Fruit fly (Drosophila melanogaster) whole organism, embryonic: ENCODE results near the gene CG1824.

Source experiments
- Atf3 ChIP-seq: fragments of 200-800 bp; sonication (Bioruptor generic); optimal IDR thresholded peaks from 3 replicates; lab custom pipeline; 2016; ENCODE audit warnings: missing biosample characterization, missing genetic modification characterization
- Bteb2 ChIP-seq: fragments of 200-800 bp; sonication (Bioruptor generic); optimal IDR thresholded peaks from 2 replicates; lab custom pipeline; 2016; ENCODE audit warnings: missing biosample characterization, missing genetic modification characterization
- CG10147 ChIP-seq: fragments of 200-800 bp; sonication (Bioruptor generic); optimal IDR thresholded peaks from 2 replicates; lab custom pipeline; 2019; ENCODE audit warnings: missing biosample characterization, mild to moderate bottlenecking, missing genetic modification characterization, moderate library complexity
- CG10274 ChIP-seq: fragments of 200-800 bp; sonication (Bioruptor generic); optimal IDR thresholded peaks from 3 replicates; lab custom pipeline; 2017; ENCODE audit warnings: missing biosample characterization, mild to moderate bottlenecking, missing genetic modification characterization
- CG10366 ChIP-seq: fragments of 200-800 bp; sonication (Bioruptor generic); IDR thresholded peaks from 2 replicates; pipeline ENCODE4 v1.3.6; 2022; ENCODE audit warnings: missing biosample characterization, missing genetic modification characterization
- CG10462 ChIP-seq: fragments of 200-800 bp; sonication (Bioruptor generic); optimal IDR thresholded peaks from 2 replicates; lab custom pipeline; 2016; ENCODE audit warnings: missing biosample characterization, missing genetic modification characterization
- CG12299 ChIP-seq: fragments of 200-800 bp; sonication (Bioruptor generic); optimal IDR thresholded peaks from 2 replicates; lab custom pipeline; 2018; ENCODE audit warnings: missing biosample characterization, mild to moderate bottlenecking, missing genetic modification characterization
- CG12391 ChIP-seq: fragments of 200-800 bp; sonication (Bioruptor generic); optimal IDR thresholded peaks from 3 replicates; lab custom pipeline; 2018; ENCODE audit warnings: missing biosample characterization, mild to moderate bottlenecking, missing genetic modification characterization, moderate library complexity
- CG13424 ChIP-seq: fragments of 200-800 bp; sonication (Bioruptor generic); optimal IDR thresholded peaks from 2 replicates; lab custom pipeline; 2019; ENCODE audit warnings: missing biosample characterization, mild to moderate bottlenecking, missing genetic modification characterization, moderate library complexity
- CG13775 ChIP-seq: fragments of 200-800 bp; sonication (Bioruptor generic); optimal IDR thresholded peaks from 3 replicates; lab custom pipeline; 2017; ENCODE audit warnings: missing biosample characterization, mild to moderate bottlenecking, missing genetic modification characterization
- CG14014 ChIP-seq: fragments of 200-800 bp; sonication (Bioruptor generic); IDR thresholded peaks from 2 replicates; pipeline ENCODE4 v1.3.6; 2022; ENCODE audit warnings: missing biosample characterization, missing genetic modification characterization
- CG14050 ChIP-seq: fragments of 200-800 bp; sonication (Bioruptor generic); IDR thresholded peaks from 3 replicates; pipeline ENCODE4 v1.3.6; 2022; ENCODE audit warnings: missing biosample characterization, missing genetic modification characterization
- CG15073 ChIP-seq: fragments of 200-800 bp; sonication (Bioruptor generic); optimal IDR thresholded peaks from 2 replicates; lab custom pipeline; 2016; ENCODE audit warnings: missing biosample characterization, missing genetic modification characterization
- CG15479 ChIP-seq: fragments of 200-800 bp; sonication (Bioruptor generic); optimal IDR thresholded peaks from 3 replicates; lab custom pipeline; 2019; ENCODE audit warnings: missing biosample characterization, mild to moderate bottlenecking, missing genetic modification characterization, moderate library complexity
- CG1603 ChIP-seq: fragments of 200-800 bp; sonication (Bioruptor generic); optimal IDR thresholded peaks from 2 replicates; lab custom pipeline; 2019; ENCODE audit warnings: missing biosample characterization, mild to moderate bottlenecking, missing genetic modification characterization, moderate library complexity
- CG32772 ChIP-seq: fragments of 200-800 bp; sonication (Bioruptor generic); IDR thresholded peaks from 2 replicates; pipeline ENCODE4 v1.3.6; 2022; ENCODE audit warnings: missing biosample characterization, missing genetic modification characterization
- CG3995 ChIP-seq: fragments of 200-800 bp; sonication (Bioruptor generic); optimal IDR thresholded peaks from 3 replicates; lab custom pipeline; 2016; ENCODE audit warnings: missing biosample characterization, missing genetic modification characterization
- CG5245 ChIP-seq: fragments of 200-800 bp; sonication (Bioruptor generic); optimal IDR thresholded peaks from 3 replicates; lab custom pipeline; 2016; ENCODE audit warnings: missing biosample characterization, missing genetic modification characterization
- CG6654 ChIP-seq: fragments of 200-800 bp; sonication (Bioruptor generic); optimal IDR thresholded peaks from 2 replicates; lab custom pipeline; 2017; ENCODE audit warnings: missing biosample characterization, mild to moderate bottlenecking, missing genetic modification characterization
- CG6765 ChIP-seq: fragments of 200-800 bp; sonication (Bioruptor generic); optimal IDR thresholded peaks from 3 replicates; lab custom pipeline; 2017; ENCODE audit warnings: missing biosample characterization, mild to moderate bottlenecking, missing genetic modification characterization
- CG6813 ChIP-seq: fragments of 200-800 bp; sonication (Bioruptor generic); optimal IDR thresholded peaks from 2 replicates; lab custom pipeline; 2017; ENCODE audit warnings: missing biosample characterization, missing genetic modification characterization, mild to moderate bottlenecking, moderate library complexity, missing genetic modification reagents
- CG8290 ChIP-seq, 3 experiments: fragments of 200-800 bp; sonication (Bioruptor generic); optimal IDR thresholded peaks; 2 replicates each; lab custom pipeline; 2016 to 2019; ENCODE audit warnings: missing biosample characterization in 3 of 3, missing genetic modification characterization in 3 of 3, mild to moderate bottlenecking in 2 of 3, moderate library complexity in 1 of 3
- CG8478 ChIP-seq: fragments of >200 bp; optimal IDR thresholded peaks from 2 replicates; lab custom pipeline; 2018
- CG8765 ChIP-seq: fragments of 200-800 bp; sonication (Bioruptor generic); IDR thresholded peaks from 2 replicates; pipeline ENCODE4 v1.3.6; 2022; ENCODE audit warnings: missing biosample characterization, missing genetic modification characterization
- CG9215 ChIP-seq: fragments of 200-800 bp; sonication (Bioruptor generic); IDR thresholded peaks from 2 replicates; pipeline ENCODE4 v1.3.6; 2022; ENCODE audit warnings: missing biosample characterization, missing genetic modification characterization
- CG9932 ChIP-seq: fragments of 200-800 bp; sonication (Bioruptor generic); IDR thresholded peaks from 2 replicates; pipeline ENCODE4 v1.3.6; 2022; ENCODE audit warnings: missing biosample characterization, missing genetic modification characterization
- CrebB ChIP-seq: fragments of 200-800 bp; sonication (Bioruptor generic); optimal IDR thresholded peaks from 3 replicates; lab custom pipeline; 2018; ENCODE audit warnings: missing biosample characterization, mild to moderate bottlenecking, missing genetic modification characterization
- Doc2 ChIP-seq: fragments of 200-800 bp; sonication (Bioruptor generic); IDR thresholded peaks from 2 replicates; pipeline ENCODE4 v1.3.6; 2022; ENCODE audit warnings: missing biosample characterization, missing genetic modification characterization
- Dref ChIP-seq: fragments of 200-800 bp; sonication (Bioruptor generic); IDR thresholded peaks from 2 replicates; pipeline ENCODE4 v1.3.6; 2022; ENCODE audit warnings: missing biosample characterization, missing genetic modification characterization
- E2f2 ChIP-seq: fragments of 200-800 bp; sonication (Bioruptor generic); IDR thresholded peaks from 2 replicates; pipeline ENCODE4 v1.3.6; 2022; ENCODE audit warnings: missing biosample characterization, missing genetic modification characterization
- Fer3 ChIP-seq: fragments of 200-800 bp; sonication (Bioruptor generic); optimal IDR thresholded peaks from 2 replicates; lab custom pipeline; 2018; ENCODE audit warnings: missing biosample characterization, mild to moderate bottlenecking, missing genetic modification characterization, moderate library complexity
- Hr51 ChIP-seq, 2 experiments: fragments of 200-800 bp; sonication (Bioruptor generic); optimal IDR thresholded peaks; 2 replicates in 1 of 2; 3 replicates in 1 of 2; lab custom pipeline; 2016 to 2018; ENCODE audit warnings: missing biosample characterization in 2 of 2, missing genetic modification characterization in 2 of 2, mild to moderate bottlenecking in 1 of 2, moderate library complexity in 1 of 2
- al ChIP-seq: fragments of 200-800 bp; sonication (Bioruptor generic); IDR thresholded peaks from 2 replicates; pipeline ENCODE4 v1.3.6; 2022; ENCODE audit warnings: missing biosample characterization, missing genetic modification characterization
- amos ChIP-seq: fragments of 200-800 bp; sonication (Bioruptor generic); IDR thresholded peaks from 2 replicates; pipeline ENCODE4 v1.3.6; 2022; ENCODE audit warnings: missing biosample characterization, missing genetic modification characterization; ENCODE audit not compliant: partially characterized antibody
- br ChIP-seq: fragments of >200 bp; optimal IDR thresholded peaks from 2 replicates; lab custom pipeline; 2017
- chn ChIP-seq: fragments of 200-800 bp; sonication (Bioruptor generic); optimal IDR thresholded peaks from 2 replicates; lab custom pipeline; 2016; ENCODE audit warnings: missing biosample characterization, missing genetic modification characterization
- dm ChIP-seq: fragments of 200-800 bp; sonication (Bioruptor generic); optimal IDR thresholded peaks from 3 replicates; lab custom pipeline; 2016; ENCODE audit warnings: missing biosample characterization, missing genetic modification characterization
- dysf ChIP-seq: fragments of 200-800 bp; sonication (Bioruptor generic); IDR thresholded peaks from 3 replicates; pipeline ENCODE4 v1.3.6; 2022; ENCODE audit warnings: missing biosample characterization, missing genetic modification characterization
- gce ChIP-seq: fragments of 200-800 bp; sonication (Bioruptor generic); IDR thresholded peaks from 3 replicates; pipeline ENCODE4 v1.3.6; 2022; ENCODE audit warnings: missing biosample characterization, missing genetic modification characterization
- gro ChIP-seq: fragments of 200-800 bp; sonication (Bioruptor generic); optimal IDR thresholded peaks from 2 replicates; lab custom pipeline; 2016; ENCODE audit warnings: missing biosample characterization, missing genetic modification characterization
- ham ChIP-seq: fragments of 200-800 bp; sonication (Bioruptor generic); IDR thresholded peaks from 2 replicates; pipeline ENCODE4 v1.3.6; 2022; ENCODE audit warnings: missing biosample characterization, missing genetic modification characterization
- hkb ChIP-seq, 2 experiments: fragments of 200-800 bp in 1 of 2; fragments of >200 bp in 1 of 2; sonication (Bioruptor generic) in 1 of 2; IDR thresholded peaks in 1 of 2; optimal IDR thresholded peaks in 1 of 2; 2 replicates each; pipeline versions ENCODE4 v1.3.6 to Lab custom; 2017 to 2022; ENCODE audit warnings: missing biosample characterization in 1 of 2, missing genetic modification characterization in 1 of 2
- lilli ChIP-seq: fragments of 200-800 bp; sonication (Bioruptor generic); optimal IDR thresholded peaks from 3 replicates; lab custom pipeline; 2016; ENCODE audit warnings: missing biosample characterization, missing genetic modification characterization
- nmo ChIP-seq: fragments of 200-800 bp; sonication (Bioruptor generic); optimal IDR thresholded peaks from 2 replicates; lab custom pipeline; 2018; ENCODE audit warnings: missing biosample characterization, mild to moderate bottlenecking, missing genetic modification characterization, moderate library complexity
- phol ChIP-seq: fragments of 200-800 bp; sonication (Bioruptor generic); optimal IDR thresholded peaks from 3 replicates; lab custom pipeline; 2018; ENCODE audit warnings: missing biosample characterization, mild to moderate bottlenecking, missing genetic modification characterization, moderate library complexity
- sd ChIP-seq: fragments of 200-800 bp; sonication (Bioruptor generic); optimal IDR thresholded peaks from 3 replicates; lab custom pipeline; 2018; ENCODE audit warnings: missing biosample characterization, mild to moderate bottlenecking, missing genetic modification characterization, moderate library complexity
- slp2 ChIP-seq: fragments of 200-800 bp; sonication (Bioruptor generic); optimal IDR thresholded peaks from 2 replicates; lab custom pipeline; 2016; ENCODE audit warnings: missing biosample characterization, missing genetic modification characterization
- sqz ChIP-seq: fragments of 200-800 bp; sonication (Bioruptor generic); optimal IDR thresholded peaks from 3 replicates; lab custom pipeline; 2018; ENCODE audit warnings: missing biosample characterization, mild to moderate bottlenecking, missing genetic modification characterization
- tin ChIP-seq: fragments of 200-800 bp; sonication (Bioruptor generic); optimal IDR thresholded peaks from 3 replicates; lab custom pipeline; 2016; ENCODE audit warnings: missing biosample characterization, missing genetic modification characterization
- toy ChIP-seq: fragments of 200-800 bp; sonication (Bioruptor generic); IDR thresholded peaks from 2 replicates; pipeline ENCODE4 v1.3.6; 2022; ENCODE audit warnings: missing biosample characterization, missing genetic modification characterization
- z ChIP-seq: fragments of 200-800 bp; sonication (Bioruptor generic); IDR thresholded peaks from 3 replicates; pipeline ENCODE4 v1.3.6; 2022; ENCODE audit warnings: missing biosample characterization, missing genetic modification characterization

Gene CG1824

DNA sequence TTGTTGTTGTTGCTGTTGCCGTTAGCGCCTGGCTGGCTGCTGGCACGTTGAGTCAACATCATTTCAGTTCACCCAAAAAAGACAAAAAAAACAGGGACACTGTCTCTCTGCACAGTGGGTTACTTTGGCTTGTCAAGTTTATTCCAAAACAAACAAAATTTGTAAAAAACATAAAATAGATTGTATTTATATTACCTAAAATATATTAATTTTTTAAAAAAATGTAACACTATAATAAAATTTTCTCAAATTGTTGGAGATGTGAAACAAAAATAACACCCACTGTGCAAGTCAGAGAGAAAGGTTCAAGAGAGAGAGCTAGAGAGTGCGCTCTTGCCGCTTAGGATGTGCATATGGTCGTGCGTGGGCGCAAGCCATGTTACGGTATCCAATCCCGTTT, 27.8 kb downstream of the CG1824 start (continued):
- TF ChIP-seq CG6654 (peak; percentile 27), CrebB (tag; lab: Kevin White, UChicago) (peak; percentile 71), CG8290 (GFP tag; optimal IDR thresholded peaks at IDR 0.05; lab: Kevin White, UChicago) (no peak), CG8290 (tag; optimal IDR thresholded peaks at IDR 0.05; lab: Kevin White, UChicago) (no peak), ham (peak; percentile 33; the same call in 1 of the 2 replicates), Dref (GFP tag; lab: Robert Waterston, UW) (no peak), tin (peak; percentile 66), CG9932 (GFP tag; lab: Robert Waterston, UW) (peak; percentile 85), CG14050 (GFP tag; lab: Robert Waterston, UW) (peak; percentile 60), slp2 (GFP tag; lab: Kevin White, UChicago) (no peak), CG15073 (GFP tag; lab: Kevin White, UChicago) (no peak), lilli (GFP tag; lab: Kevin White, UChicago) (peak; percentile 34), CG10366 (GFP tag; lab: Robert Waterston, UW) (peak; percentile 69), al (GFP tag; lab: Robert Waterston, UW) (peak; percentile 64; the same call in 1 of the 2 replicates), CG9215 (GFP tag; lab: Robert Waterston, UW) (peak; percentile 76), gro (GFP tag; lab: Kevin White, UChicago) (no peak), CG32772 (GFP tag; lab: Robert Waterston, UW) (peak; percentile 67), CG5245 (GFP tag; lab: Kevin White, UChicago) (no peak), CG6765 (GFP tag; lab: Kevin White, UChicago) (peak; percentile 80), CG15479 (GFP tag; lab: Kevin White, UChicago) (no peak), dysf (GFP tag; lab: Robert Waterston, UW) (peak; percentile 87), Hr51 (GFP tag; optimal IDR thresholded peaks at IDR 0.05; lab: Kevin White, UChicago) (peak in 1 of 2 experiments; percentile 86), CG1603 (tag; lab: Kevin White, UChicago) (no peak), CG13424 (tag; lab: Kevin White, UChicago) (peak; percentile 87), CG10147 (GFP tag; lab: Kevin White, UChicago) (peak; percentile 91), Doc2 (no peak), CG3995 (no peak), amos (no peak), br (lab: Kevin White, UChicago) (no peak), CG6813 (GFP tag; lab: Kevin White, UChicago) (peak; percentile 85), sqz (GFP tag; lab: Kevin White, UChicago) (peak; percentile 75), E2f2 (GFP tag; lab: Robert Waterston, UW) (peak; percentile 58), Bteb2 (GFP tag; lab: Kevin White, UChicago) (no peak), CG12391 (tag; lab: Kevin White, UChicago) (peak; percentile 83), CG13775 (GFP tag; lab: Kevin White, UChicago) (peak; percentile 60), CG12299 (tag; lab: Kevin White, UChicago) (peak; percentile 89), chn (GFP tag; lab: Kevin White, UChicago) (no peak), nmo (GFP tag; lab: Kevin White, UChicago) (peak; percentile 69), sd (tag; lab: Kevin White, UChicago) (peak; percentile 52), toy (GFP tag; lab: Robert Waterston, UW) (peak; percentile 68; the same call in 1 of the 2 replicates), Fer3 (tag; lab: Kevin White, UChicago) (peak; percentile 91), dm (GFP tag; lab: Kevin White, UChicago) (no peak), CG10274 (GFP tag; lab: Kevin White, UChicago) (peak; percentile 8), CG8765 (0 out of 2 replicates have a peak, but pooled peaks have one; percentile 13), gce (GFP tag; lab: Robert Waterston, UW) (no peak), CG8478 (lab: Kevin White, UChicago) (no peak), z (GFP tag; lab: Robert Waterston, UW) (no peak), phol (tag; lab: Kevin White, UChicago) (peak; percentile 72), CG10462 (GFP tag; lab: Kevin White, UChicago) (no peak), hkb (optimal IDR thresholded peaks at IDR 0.05; lab: Kevin White, UChicago) (no peak), hkb (GFP tag; IDR thresholded peaks at IDR 0.05; lab: Robert Waterston, UW) (peak; percentile 87), Atf3 (no peak), CG14014 (GFP tag; lab: Robert Waterston, UW) (peak; percentile 89)
